Worm (Caenorhabditis elegans): ENCODE measurements around the gene C27A2.12.

Gene C27A2.12

DNA sequence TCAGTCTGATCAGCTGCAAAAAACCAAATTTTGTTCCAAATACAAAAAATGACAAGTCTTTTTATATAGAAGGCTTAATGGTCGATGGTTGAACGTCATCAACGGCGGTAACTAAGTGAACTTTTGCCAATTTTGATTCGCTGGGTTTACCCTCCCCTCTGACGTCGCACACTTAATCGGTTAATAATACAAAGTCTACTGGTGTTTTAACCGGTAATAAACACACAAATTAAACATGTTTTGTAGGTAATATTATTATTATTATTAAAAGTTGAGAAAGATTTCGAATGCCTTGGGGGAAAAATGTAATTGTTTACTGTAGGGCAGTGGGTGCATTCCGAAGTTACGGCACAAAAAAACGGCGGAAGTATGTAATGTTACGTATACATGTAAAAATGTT lies 2.8 kb upstream of the C27A2.12 start, which contains the start of gene pho-12:
Gene pho-12, minus strand, starts transcription at position 101 of the 400 bp plus-strand sequence.
- TF ChIP-seq K12H6.12 (tag; optimal IDR thresholded peaks at IDR 0.05) (no peak), snpc-1.1 (tag; optimal IDR thresholded peaks at IDR 0.05; ENCODE audit: insufficient read depth) (no peak), ztf-26 (tag; optimal IDR thresholded peaks at IDR 0.05) (no peak), F52B5.7 (tag; optimal IDR thresholded peaks at IDR 0.05) (no peak), B0336.3 (GFP tag; IDR thresholded peaks at IDR 0.05) (no peak), rec-8 (tag; optimal IDR thresholded peaks at IDR 0.05) (no peak), Y79H2A.3 (GFP tag; conservative IDR thresholded peaks at IDR 0.05) (no peak), sea-2 (GFP tag; IDR thresholded peaks at IDR 0.05) (no peak), ceh-79 (tag; optimal IDR thresholded peaks at IDR 0.05) (no peak)

DNA sequence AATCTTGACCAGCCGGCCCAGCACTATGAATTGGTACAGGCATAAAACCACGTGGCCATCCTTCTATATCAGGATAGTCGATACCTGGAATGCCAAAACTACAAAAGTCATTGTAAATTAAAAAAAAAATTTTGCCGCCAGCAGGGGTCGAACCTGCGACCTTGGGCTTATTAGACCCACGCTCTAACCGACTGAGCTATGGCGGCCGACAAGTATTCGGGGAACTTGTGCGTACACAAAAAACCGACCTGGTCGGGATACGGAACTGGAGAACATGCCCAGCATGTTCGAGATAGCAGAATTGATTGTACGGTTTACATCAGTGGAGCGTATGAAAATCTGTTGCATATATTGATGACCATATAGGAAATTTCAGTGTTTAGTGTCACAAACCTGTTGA lies 621 bp downstream of the C27A2.12 start:
- TF ChIP-seq aptf-2 (GFP tag; conservative IDR thresholded peaks at IDR 0.05) = no peak
- TF ChIP-seq nfya-2 (GFP tag; IDR thresholded peaks at IDR 0.05) = no peak
- TF ChIP-seq ztf-26 (tag; optimal IDR thresholded peaks at IDR 0.05) = peak; percentile 63
- peak; percentile 41 for TF ChIP-seq B0035.1 (tag; optimal IDR thresholded peaks at IDR 0.05)
- peak; percentile 91 for TF ChIP-seq him-1 (tag; optimal IDR thresholded peaks at IDR 0.05)
- TF ChIP-seq hmg-1.2 (GFP tag; IDR thresholded peaks at IDR 0.05) = peak; percentile 74
- TF ChIP-seq atf-7 (tag; optimal IDR thresholded peaks at IDR 0.05) = peak; percentile 8
- TF ChIP-seq ztf-3 (GFP tag; optimal IDR thresholded peaks at IDR 0.05) = no peak
- peak; percentile 62; the same call in 1 of the 2 replicates for TF ChIP-seq attf-6 (GFP tag; IDR thresholded peaks at IDR 0.05)
- TF ChIP-seq hlh-12 (tag; optimal IDR thresholded peaks at IDR 0.05) = no peak
- TF ChIP-seq nfyb-1 (GFP tag; IDR thresholded peaks at IDR 0.05) = peak; percentile 88
- TF ChIP-seq F49E8.2 (tag; optimal IDR thresholded peaks at IDR 0.05; ENCODE audit: insufficient read depth) = peak; percentile 75
- TF ChIP-seq tbx-9 (tag; optimal IDR thresholded peaks at IDR 0.05; ENCODE audit: borderline replicate concordance) = no peak
- TF ChIP-seq cebp-2 (GFP tag; IDR thresholded peaks at IDR 0.05) = no peak
- TF ChIP-seq let-607 (tag; optimal IDR thresholded peaks at IDR 0.05) = peak in 1 of 2 experiments; percentile 38
- TF ChIP-seq athp-1 (tag; optimal IDR thresholded peaks at IDR 0.05) = no peak
- TF ChIP-seq F23B12.7 (tag; optimal IDR thresholded peaks at IDR 0.05; ENCODE audit: insufficient read depth) = peak; percentile 35
- TF ChIP-seq K11D2.4 (GFP tag; IDR thresholded peaks at IDR 0.05) = peak; percentile 67
- no peak for TF ChIP-seq lin-40 (tag; optimal IDR thresholded peaks at IDR 0.05)
- no peak for TF ChIP-seq Y67H2A.10 (GFP tag; conservative IDR thresholded peaks at IDR 0.05)
- TF ChIP-seq mes-4 (tag; optimal IDR thresholded peaks at IDR 0.05) = peak; percentile 15
- TF ChIP-seq nhr-27 (tag; optimal IDR thresholded peaks at IDR 0.05) = no peak
- TF ChIP-seq egl-44 (GFP tag; IDR thresholded peaks at IDR 0.05) = 0 out of 2 replicates have a peak, but pooled peaks have one; percentile 16
- no peak for TF ChIP-seq sptf-2 (GFP tag; optimal IDR thresholded peaks at IDR 0.05)
- TF ChIP-seq C17E4.6 (GFP tag; IDR thresholded peaks at IDR 0.05) = peak; percentile 52
- peak; percentile 72 for TF ChIP-seq hsf-1 (GFP tag; IDR thresholded peaks at IDR 0.05)
- no peak for TF ChIP-seq egrh-3 (GFP tag; IDR thresholded peaks at IDR 0.05)
- peak; percentile 58 for TF ChIP-seq rpc-1 (optimal IDR thresholded peaks at IDR 0.05)
- peak; percentile 66 for TF ChIP-seq rpc-1 (tag; optimal IDR thresholded peaks at IDR 0.05)
- peak; percentile 20 for TF ChIP-seq hrde-1 (tag; optimal IDR thresholded peaks at IDR 0.05; ENCODE audit: borderline replicate concordance)
- no peak for TF ChIP-seq egl-18 (GFP tag; IDR thresholded peaks at IDR 0.05)
- TF ChIP-seq somi-1 (GFP tag; optimal IDR thresholded peaks at IDR 0.05) = no peak
- peak; percentile 99 for TF ChIP-seq tbp1 (GFP tag; optimal IDR thresholded peaks at IDR 0.05)
- TF ChIP-seq efl-1 (GFP tag; optimal IDR thresholded peaks at IDR 0.05) = no peak
- 0 out of 2 replicates have a peak, but pooled peaks have one; percentile 72 for TF ChIP-seq F37B4.10 (GFP tag; IDR thresholded peaks at IDR 0.05)
- peak; percentile 86 for TF ChIP-seq ceh-100 (GFP tag; IDR thresholded peaks at IDR 0.05)
- peak; percentile 4 for TF ChIP-seq nhr-90 (tag; optimal IDR thresholded peaks at IDR 0.05)
- no peak for TF ChIP-seq fkh-3 (tag; optimal IDR thresholded peaks at IDR 0.05)
- TF ChIP-seq Y95B8A.8 (GFP tag; IDR thresholded peaks at IDR 0.05) = no peak
- no peak for TF ChIP-seq ceh-58 (GFP tag; IDR thresholded peaks at IDR 0.05)
